Worm (Caenorhabditis elegans): ENCODE data around the gene syp-1.

DNA sequence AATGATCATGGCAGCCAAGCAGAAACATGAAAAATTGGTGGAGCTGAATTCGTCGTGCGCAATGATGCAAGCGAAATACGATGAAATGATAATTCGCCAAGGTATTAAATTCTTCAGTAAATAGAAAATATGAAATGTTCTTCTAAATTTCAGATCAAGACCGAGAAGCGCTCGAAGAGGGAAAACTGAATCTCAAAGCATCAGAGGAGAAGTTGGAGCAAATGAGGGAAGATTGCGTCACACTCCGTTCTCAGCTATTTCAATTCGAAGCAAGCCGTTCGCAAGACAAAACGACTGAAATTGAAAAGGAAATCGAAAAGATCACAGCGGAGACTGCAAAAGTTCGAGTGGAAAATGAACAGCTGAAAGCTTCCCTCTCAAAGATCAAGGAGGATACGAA, 2.3 kb downstream of the syp-1 start:
- TF ChIP-seq nhr-77 (tag; optimal IDR thresholded peaks at IDR 0.05) (no peak), pha-4 (tag; optimal IDR thresholded peaks at IDR 0.05) (no peak), ztf-4 (tag; optimal IDR thresholded peaks at IDR 0.05) (no peak), pqm-1 (tag; optimal IDR thresholded peaks at IDR 0.05) (no peak), ztf-11 (tag; optimal IDR thresholded peaks at IDR 0.05) (no peak), ceh-82 (tag; optimal IDR thresholded peaks at IDR 0.05) (no peak), egl-27 (tag; optimal IDR thresholded peaks at IDR 0.05) (no peak), fkh-10 (GFP tag; optimal IDR thresholded peaks at IDR 0.05) (no peak), ceh-28 (tag; optimal IDR thresholded peaks at IDR 0.05) (no peak), nhr-28 (tag; optimal IDR thresholded peaks at IDR 0.05) (no peak), elt-2 (tag; optimal IDR thresholded peaks at IDR 0.05) (no peak)
